Worm (Caenorhabditis elegans): ENCODE data around the gene T04F8.8.

DNA sequence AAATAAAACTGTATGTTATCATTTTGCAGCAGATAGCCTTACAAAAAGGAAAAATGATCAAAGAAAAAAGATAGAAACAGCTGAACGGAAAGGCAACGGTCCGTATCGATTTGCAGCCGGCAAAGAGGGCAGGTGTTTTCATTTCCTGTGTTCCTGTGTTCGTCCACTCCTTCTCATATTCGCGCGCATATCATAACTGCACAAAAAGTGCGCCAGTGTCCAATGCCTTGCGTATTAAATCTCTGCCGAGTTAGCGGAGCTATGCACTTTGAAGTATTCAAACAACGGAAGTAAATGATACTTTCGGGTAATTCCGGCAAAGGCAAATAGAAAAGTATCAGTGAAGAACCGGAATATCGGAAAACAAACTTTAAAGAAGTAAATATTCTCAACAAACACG lies 15.3 kb downstream of the T04F8.8 start:
- TF ChIP-seq zag-1 (tag; optimal IDR thresholded peaks at IDR 0.05) (no peak), ama-1 (optimal IDR thresholded peaks at IDR 0.05) (no peak)
